Worm (Caenorhabditis elegans) whole organism, L3 larva: ENCODE measurements around the gene stdh-3.

Experiments
- R02D3.7 ChIP-seq: fragments of 150-350 bp; optimal IDR thresholded peaks from 2 replicates; lab custom pipeline; 2014; ENCODE audit warnings: missing biosample characterization, missing genetic modification characterization
- ZK546.5 ChIP-seq: sonication (generic microtip); optimal IDR thresholded peaks from 2 replicates; lab custom pipeline; 2017; ENCODE audit warnings: missing biosample characterization, missing genetic modification characterization
- aly-2 ChIP-seq: fragments of 150-350 bp; optimal IDR thresholded peaks from 2 replicates; lab custom pipeline; 2014; ENCODE audit warnings: missing biosample characterization, missing genetic modification characterization
- ama-1 ChIP-seq: fragments of 150-350 bp; optimal IDR thresholded peaks from 2 replicates; lab custom pipeline; 2018
- ceh-28 ChIP-seq: fragments of 150-350 bp; optimal IDR thresholded peaks from 2 replicates; lab custom pipeline; 2014; ENCODE audit warnings: missing biosample characterization, missing genetic modification reagents, missing genetic modification characterization
- ceh-82 ChIP-seq: fragments of 150-350 bp; optimal IDR thresholded peaks from 2 replicates; lab custom pipeline; 2014; ENCODE audit warnings: missing biosample characterization, missing genetic modification characterization
- ceh-9 ChIP-seq: sonication (generic microtip); optimal IDR thresholded peaks from 2 replicates; lab custom pipeline; 2018; ENCODE audit warnings: missing biosample characterization, missing genetic modification characterization
- daf-12 ChIP-seq: fragments of 150-350 bp; optimal IDR thresholded peaks from 2 replicates; lab custom pipeline; 2014; ENCODE audit warnings: missing biosample characterization, missing genetic modification reagents, missing genetic modification characterization
- egl-5 ChIP-seq: fragments of 150-350 bp; optimal IDR thresholded peaks from 2 replicates; lab custom pipeline; 2017; ENCODE audit warnings: missing biosample characterization, missing genetic modification reagents, missing genetic modification characterization, inconsistent platforms
- elt-2 ChIP-seq: sonication (generic microtip); optimal IDR thresholded peaks from 2 replicates; lab custom pipeline; 2016; ENCODE audit warnings: missing genetic modification reagents, mild to moderate bottlenecking, missing genetic modification characterization, missing compliant biosample characterization
- elt-3 ChIP-seq, 3 experiments: fragments of 150-350 bp in 1 of 3; sonication (generic microtip) in 2 of 3; optimal IDR thresholded peaks; 2 replicates in 2 of 3; 4 replicates in 1 of 3; lab custom pipeline; 2014 to 2017; ENCODE audit warnings: missing biosample characterization in 3 of 3, missing genetic modification characterization in 3 of 3
- eor-1 ChIP-seq, 2 experiments: fragments of 150-350 bp; optimal IDR thresholded peaks; 2 replicates each; lab custom pipeline; 2014 to 2018; ENCODE audit warnings: missing biosample characterization in 2 of 2, missing genetic modification characterization in 2 of 2
- fkh-10 ChIP-seq: sonication (generic microtip); optimal IDR thresholded peaks from 2 replicates; lab custom pipeline; 2017; ENCODE audit warnings: missing biosample characterization, missing genetic modification reagents, missing genetic modification characterization
- fkh-2 ChIP-seq: fragments of 150-350 bp; optimal IDR thresholded peaks from 2 replicates; lab custom pipeline; 2014; ENCODE audit warnings: missing biosample characterization, missing genetic modification reagents, missing genetic modification characterization
- fos-1 ChIP-seq: fragments of 150-350 bp; optimal IDR thresholded peaks from 2 replicates; lab custom pipeline; 2014; ENCODE audit warnings: missing biosample characterization, missing genetic modification characterization
- hmg-11 ChIP-seq: sonication (generic microtip); optimal IDR thresholded peaks from 2 replicates; lab custom pipeline; 2016; ENCODE audit warnings: missing genetic modification characterization, missing compliant biosample characterization
- jun-1 ChIP-seq: fragments of 150-350 bp; optimal IDR thresholded peaks from 2 replicates; lab custom pipeline; 2014; ENCODE audit warnings: missing biosample characterization, missing genetic modification reagents, missing genetic modification characterization
- lin-15B ChIP-seq: fragments of 150-350 bp; optimal IDR thresholded peaks from 2 replicates; lab custom pipeline; 2014; ENCODE audit warnings: missing biosample characterization, missing genetic modification characterization
- lin-39 ChIP-seq: fragments of 150-350 bp; optimal IDR thresholded peaks from 2 replicates; lab custom pipeline; 2018; ENCODE audit warnings: missing biosample characterization, missing genetic modification reagents, missing genetic modification characterization
- lsy-12 ChIP-seq: sonication (generic microtip); optimal IDR thresholded peaks from 2 replicates; lab custom pipeline; 2016; ENCODE audit warnings: mild to moderate bottlenecking, missing genetic modification characterization, missing compliant biosample characterization
- mdl-1 ChIP-seq: fragments of 150-350 bp; optimal IDR thresholded peaks from 2 replicates; lab custom pipeline; 2014; ENCODE audit warnings: missing biosample characterization, missing genetic modification characterization
- mml-1 ChIP-seq: fragments of 150-350 bp; sonication (generic microtip); optimal IDR thresholded peaks from 3 replicates; lab custom pipeline; 2014; ENCODE audit warnings: missing biosample characterization, missing genetic modification characterization
- nfya-1 ChIP-seq: sonication (generic microtip); optimal IDR thresholded peaks from 2 replicates; lab custom pipeline; 2017; ENCODE audit warnings: missing genetic modification characterization, mild to moderate bottlenecking, missing compliant biosample characterization, antibody characterized with exemption, moderate library complexity; ENCODE audit not compliant: insufficient read depth
- nhr-11 ChIP-seq: fragments of 150-350 bp; optimal IDR thresholded peaks from 2 replicates; lab custom pipeline; 2014; ENCODE audit warnings: missing biosample characterization, missing genetic modification characterization
- nhr-12 ChIP-seq: fragments of 150-350 bp; optimal IDR thresholded peaks from 2 replicates; lab custom pipeline; 2014; ENCODE audit warnings: missing biosample characterization, missing genetic modification characterization
- nhr-23 ChIP-seq: fragments of 150-350 bp; optimal IDR thresholded peaks from 2 replicates; lab custom pipeline; 2014; ENCODE audit warnings: missing biosample characterization, missing genetic modification reagents, missing genetic modification characterization
- nhr-237 ChIP-seq: fragments of 150-350 bp; optimal IDR thresholded peaks from 2 replicates; lab custom pipeline; 2014; ENCODE audit warnings: missing biosample characterization, missing genetic modification characterization
- nhr-25 ChIP-seq: sonication (generic microtip); optimal IDR thresholded peaks from 2 replicates; lab custom pipeline; 2017; ENCODE audit warnings: missing biosample characterization, missing genetic modification characterization
- nhr-43 ChIP-seq: sonication (generic microtip); optimal IDR thresholded peaks from 2 replicates; lab custom pipeline; 2016; ENCODE audit warnings: mild to moderate bottlenecking, missing genetic modification characterization, missing compliant biosample characterization; ENCODE audit not compliant: poor library complexity, severe bottlenecking
- nhr-77 ChIP-seq: fragments of 150-350 bp; optimal IDR thresholded peaks from 2 replicates; lab custom pipeline; 2014; ENCODE audit warnings: missing biosample characterization, missing genetic modification characterization
- pha-4 ChIP-seq: fragments of 150-350 bp; optimal IDR thresholded peaks from 2 replicates; lab custom pipeline; 2014; ENCODE audit warnings: missing biosample characterization, missing genetic modification reagents, missing genetic modification characterization
- pqm-1 ChIP-seq: fragments of 150-350 bp; optimal IDR thresholded peaks from 2 replicates; lab custom pipeline; 2017; ENCODE audit warnings: missing biosample characterization, missing genetic modification characterization, inconsistent platforms
- sea-2 ChIP-seq: fragments of 150-350 bp; sonication (generic microtip); optimal IDR thresholded peaks from 4 replicates; lab custom pipeline; 2014; ENCODE audit warnings: missing biosample characterization, missing genetic modification reagents, missing genetic modification characterization
- skn-1 ChIP-seq: fragments of 150-350 bp; optimal IDR thresholded peaks from 2 replicates; lab custom pipeline; 2014; ENCODE audit warnings: missing biosample characterization, missing genetic modification characterization
- snpc-4 ChIP-seq: fragments of 150-350 bp; optimal IDR thresholded peaks from 2 replicates; lab custom pipeline; 2014; ENCODE audit warnings: missing biosample characterization, missing genetic modification characterization
- tbx-2 ChIP-seq: sonication (generic microtip); optimal IDR thresholded peaks from 2 replicates; lab custom pipeline; 2016; ENCODE audit warnings: mild to moderate bottlenecking, missing genetic modification characterization, missing compliant biosample characterization
- unc-62 ChIP-seq: fragments of 150-350 bp; sonication (generic microtip); optimal IDR thresholded peaks from 4 replicates; lab custom pipeline; 2014; ENCODE audit warnings: missing biosample characterization, missing genetic modification reagents, missing genetic modification characterization
- zag-1 ChIP-seq: fragments of 150-350 bp; optimal IDR thresholded peaks from 2 replicates; lab custom pipeline; 2014; ENCODE audit warnings: missing biosample characterization, missing genetic modification characterization
- ztf-11 ChIP-seq: fragments of 150-350 bp; optimal IDR thresholded peaks from 2 replicates; lab custom pipeline; 2014; ENCODE audit warnings: missing biosample characterization, missing genetic modification characterization
- ztf-4 ChIP-seq: fragments of 150-350 bp; optimal IDR thresholded peaks from 2 replicates; lab custom pipeline; 2014; ENCODE audit warnings: missing biosample characterization, missing genetic modification characterization

The stdh-3 gene

DNA sequence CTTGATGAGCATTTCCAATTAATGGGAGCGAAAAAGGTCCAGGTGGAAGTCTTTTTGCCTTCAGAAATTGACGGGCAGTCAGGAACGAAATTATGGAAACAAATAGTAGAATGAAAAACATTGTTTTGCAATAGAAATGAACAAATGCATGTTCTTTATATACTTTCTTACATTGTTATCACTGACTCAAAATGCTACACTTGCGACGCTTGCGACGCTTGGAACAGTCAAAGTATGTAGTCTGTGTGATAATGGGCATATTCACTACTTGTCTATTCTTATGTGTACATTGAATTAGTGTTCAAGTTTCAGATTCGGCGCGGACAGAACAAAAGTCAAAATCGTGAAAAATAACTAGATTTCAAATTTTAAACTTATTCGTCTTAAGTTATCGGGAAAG, 6.1 kb upstream of the stdh-3 start, which contains the start of gene cyp-35C1:
Gene cyp-35C1 (minus strand): TSS at position 132 of the 400 bp plus-strand sequence.
- TF ChIP-seq pqm-1 (tag; lab: Kevin White, UChicago) (peak; percentile 51), elt-2 (tag; lab: Kevin White, UChicago) (peak; percentile 59), eor-1 (tag; optimal IDR thresholded peaks at IDR 0.05; lab: Kevin White, UChicago) (no peak)

DNA sequence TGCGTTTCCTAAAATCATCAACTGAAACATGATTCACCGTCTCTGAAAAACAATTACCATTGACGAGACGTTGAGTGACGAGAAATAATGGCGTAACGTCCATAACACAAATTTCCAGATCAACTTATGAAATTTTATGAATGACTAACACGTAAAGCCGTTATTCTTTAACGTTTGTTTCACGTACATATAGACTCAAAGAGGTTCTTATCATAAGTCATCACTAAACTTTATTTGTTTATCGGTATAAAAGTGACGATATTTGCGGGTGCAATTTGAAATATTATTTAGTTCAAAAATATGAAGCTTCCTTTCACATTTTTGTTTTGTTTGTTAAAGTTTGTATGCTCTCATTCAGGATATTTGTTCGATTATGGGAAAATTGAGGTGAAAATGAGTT, 5.2 kb upstream of the stdh-3 start, which contains the start of gene oac-3:
Gene oac-3 (plus strand): TSS at position 301 of the 400 bp plus-strand sequence.
- TF ChIP-seq ceh-28 (tag; lab: Kevin White, UChicago) = no peak
- TF ChIP-seq ztf-4 (tag; lab: Kevin White, UChicago) = no peak
- TF ChIP-seq elt-3 (tag; optimal IDR thresholded peaks at IDR 0.05; lab: Kevin White, UChicago) = no peak
- no peak for TF ChIP-seq ceh-82 (tag; lab: Kevin White, UChicago)
- TF ChIP-seq, all 47 proteins: peak for 0

- no peak for TF ChIP-seq zag-1
- no peak for TF ChIP-seq fkh-2
- no peak for TF ChIP-seq aly-2 (tag; lab: Kevin White, UChicago)
- TF ChIP-seq nhr-11 (tag; lab: Kevin White, UChicago) = no peak
- no peak for TF ChIP-seq unc-62 (GFP tag; lab: Kevin White, UChicago)
- no peak for TF ChIP-seq tbx-2 (tag; lab: Kevin White, UChicago)
- no peak for TF ChIP-seq ceh-9 (tag; lab: Kevin White, UChicago)
- no peak for TF ChIP-seq daf-12 (tag; lab: Kevin White, UChicago)
- no peak for TF ChIP-seq mdl-1 (tag; lab: Kevin White, UChicago)
- no peak for TF ChIP-seq lin-15B (tag; lab: Kevin White, UChicago)
- TF ChIP-seq lin-39 = no peak
- TF ChIP-seq ztf-11 (tag; lab: Kevin White, UChicago) = no peak
Observed at ce11 chrV:13902495-13902894, 1.9 kb upstream of the stdh-3 start, which contains the start of gene C06B3.1. Gene C06B3.1, plus strand, starts transcription at chrV:13902795.

DNA sequence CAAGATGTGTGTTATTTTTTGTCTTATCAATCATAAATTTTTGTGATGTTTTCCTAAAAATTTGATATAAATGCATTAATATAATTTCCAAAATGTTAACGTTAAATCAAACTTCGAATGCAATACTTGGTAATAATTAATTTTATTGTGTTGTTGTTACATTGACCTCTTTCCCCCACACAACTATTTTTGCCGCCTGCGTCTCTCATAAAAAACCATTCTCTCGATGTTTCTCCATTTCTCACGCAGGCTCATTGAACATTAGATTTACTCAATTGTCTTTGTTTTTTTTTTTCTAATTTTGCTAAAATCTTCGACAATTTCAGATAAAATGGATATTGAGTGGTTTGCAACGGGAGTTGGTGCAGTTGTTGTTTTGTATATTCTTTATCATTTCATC, 1.8 kb downstream of the stdh-3 start, which contains the start of gene stdh-1:
Gene stdh-1 (plus strand): TSS at position 327 of the 400 bp plus-strand sequence.
- TF ChIP-seq hmg-11 = peak; percentile 5
- no peak for TF ChIP-seq daf-12 (tag; lab: Kevin White, UChicago)
- TF ChIP-seq nhr-11 (tag; lab: Kevin White, UChicago) = no peak
- TF ChIP-seq sea-2 (GFP tag; lab: Kevin White, UChicago) = no peak
- TF ChIP-seq aly-2 (tag; lab: Kevin White, UChicago) = no peak
- peak; percentile 50 for TF ChIP-seq egl-5 (tag; lab: Kevin White, UChicago)
- no peak for TF ChIP-seq fkh-10 (GFP tag; lab: Kevin White, UChicago)
- no peak for TF ChIP-seq ztf-11 (tag; lab: Kevin White, UChicago)
- no peak for TF ChIP-seq skn-1 (tag; lab: Kevin White, UChicago)
- no peak for TF ChIP-seq elt-3 (tag; optimal IDR thresholded peaks at IDR 0.05; lab: Kevin White, UChicago)
- TF ChIP-seq nhr-23 (tag; lab: Kevin White, UChicago) = no peak
- no peak for TF ChIP-seq nhr-237 (tag; lab: Kevin White, UChicago)
- TF ChIP-seq nfya-1 (tag; lab: Kevin White, UChicago) = peak; percentile 3
- no peak for TF ChIP-seq fos-1 (tag; lab: Kevin White, UChicago)
- peak; percentile 48 for TF ChIP-seq elt-2 (tag; lab: Kevin White, UChicago)
- no peak for TF ChIP-seq ceh-82 (tag; lab: Kevin White, UChicago)
- peak; percentile 22 for TF ChIP-seq pha-4 (tag; lab: Kevin White, UChicago)
- no peak for TF ChIP-seq lsy-12 (tag; lab: Kevin White, UChicago)
- TF ChIP-seq nhr-77 (tag; lab: Kevin White, UChicago) = no peak
- no peak for TF ChIP-seq R02D3.7 (tag; lab: Kevin White, UChicago)
- TF ChIP-seq, all 47 proteins: peak for 5

- TF ChIP-seq elt-2 (tag; lab: Kevin White, UChicago) (peak; percentile 42), egl-5 (tag; lab: Kevin White, UChicago) (no peak), skn-1 (tag; lab: Kevin White, UChicago) (no peak), pha-4 (tag; lab: Kevin White, UChicago) (peak; percentile 3), nhr-23 (tag; lab: Kevin White, UChicago) (no peak), ceh-9 (tag; lab: Kevin White, UChicago) (no peak), nhr-12 (tag; lab: Kevin White, UChicago) (no peak), nhr-77 (tag; lab: Kevin White, UChicago) (no peak), ama-1 (peak; percentile 98), snpc-4 (tag; lab: Kevin White, UChicago) (no peak), nhr-43 (tag; lab: Kevin White, UChicago) (peak; percentile 78), mml-1 (no peak), unc-62 (GFP tag; lab: Kevin White, UChicago) (no peak), nhr-25 (tag; lab: Kevin White, UChicago) (peak; percentile 0), nhr-237 (tag; lab: Kevin White, UChicago) (no peak), ZK546.5 (tag; lab: Kevin White, UChicago) (no peak), lsy-12 (tag; lab: Kevin White, UChicago) (peak; percentile 27), jun-1 (tag; lab: Kevin White, UChicago) (peak; percentile 72)
Observed at ce11 chrV:13907557-13908104, 3.2 kb downstream of the stdh-3 start.
